Worm (Caenorhabditis elegans) whole organism, L3 larva: ENCODE data around the gene ZK822.1.

ENCODE experiments used
- R02D3.7 ChIP-seq: fragments of 150-350 bp; optimal IDR thresholded peaks from 2 replicates; lab custom pipeline; 2014; ENCODE audit warnings: missing biosample characterization, missing genetic modification characterization
- aly-2 ChIP-seq: fragments of 150-350 bp; optimal IDR thresholded peaks from 2 replicates; lab custom pipeline; 2014; ENCODE audit warnings: missing biosample characterization, missing genetic modification characterization
- ama-1 ChIP-seq: fragments of 150-350 bp; optimal IDR thresholded peaks from 2 replicates; lab custom pipeline; 2018
- ceh-16 ChIP-seq: sonication (generic microtip); optimal IDR thresholded peaks from 2 replicates; lab custom pipeline; 2017; ENCODE audit warnings: missing biosample characterization, missing genetic modification characterization
- ceh-28 ChIP-seq: fragments of 150-350 bp; optimal IDR thresholded peaks from 2 replicates; lab custom pipeline; 2014; ENCODE audit warnings: missing biosample characterization, missing genetic modification reagents, missing genetic modification characterization
- ceh-82 ChIP-seq: fragments of 150-350 bp; optimal IDR thresholded peaks from 2 replicates; lab custom pipeline; 2014; ENCODE audit warnings: missing biosample characterization, missing genetic modification characterization
- ceh-9 ChIP-seq: sonication (generic microtip); optimal IDR thresholded peaks from 2 replicates; lab custom pipeline; 2018; ENCODE audit warnings: missing biosample characterization, missing genetic modification characterization
- daf-12 ChIP-seq: fragments of 150-350 bp; optimal IDR thresholded peaks from 2 replicates; lab custom pipeline; 2014; ENCODE audit warnings: missing biosample characterization, missing genetic modification reagents, missing genetic modification characterization
- egl-27 ChIP-seq: sonication (generic microtip); optimal IDR thresholded peaks from 4 replicates; lab custom pipeline; 2017; ENCODE audit warnings: missing biosample characterization, missing genetic modification reagents, missing genetic modification characterization
- egl-5 ChIP-seq: fragments of 150-350 bp; optimal IDR thresholded peaks from 2 replicates; lab custom pipeline; 2017; ENCODE audit warnings: missing biosample characterization, missing genetic modification reagents, missing genetic modification characterization, inconsistent platforms
- elt-1 ChIP-seq: fragments of 150-350 bp; optimal IDR thresholded peaks from 2 replicates; lab custom pipeline; 2014; ENCODE audit warnings: missing biosample characterization, missing genetic modification characterization
- elt-2 ChIP-seq: sonication (generic microtip); optimal IDR thresholded peaks from 2 replicates; lab custom pipeline; 2016; ENCODE audit warnings: missing genetic modification reagents, mild to moderate bottlenecking, missing genetic modification characterization, missing compliant biosample characterization
- elt-3 ChIP-seq, 3 experiments: fragments of 150-350 bp in 1 of 3; sonication (generic microtip) in 2 of 3; optimal IDR thresholded peaks; 2 replicates in 2 of 3; 4 replicates in 1 of 3; lab custom pipeline; 2014 to 2017; ENCODE audit warnings: missing biosample characterization in 3 of 3, missing genetic modification characterization in 3 of 3
- eor-1 ChIP-seq, 2 experiments: fragments of 150-350 bp; optimal IDR thresholded peaks; 2 replicates each; lab custom pipeline; 2014 to 2018; ENCODE audit warnings: missing biosample characterization in 2 of 2, missing genetic modification characterization in 2 of 2
- fkh-10 ChIP-seq: sonication (generic microtip); optimal IDR thresholded peaks from 2 replicates; lab custom pipeline; 2017; ENCODE audit warnings: missing biosample characterization, missing genetic modification reagents, missing genetic modification characterization
- fkh-2 ChIP-seq: fragments of 150-350 bp; optimal IDR thresholded peaks from 2 replicates; lab custom pipeline; 2014; ENCODE audit warnings: missing biosample characterization, missing genetic modification reagents, missing genetic modification characterization
- fos-1 ChIP-seq: fragments of 150-350 bp; optimal IDR thresholded peaks from 2 replicates; lab custom pipeline; 2014; ENCODE audit warnings: missing biosample characterization, missing genetic modification characterization
- hmg-11 ChIP-seq: sonication (generic microtip); optimal IDR thresholded peaks from 2 replicates; lab custom pipeline; 2016; ENCODE audit warnings: missing genetic modification characterization, missing compliant biosample characterization
- lin-15B ChIP-seq: fragments of 150-350 bp; optimal IDR thresholded peaks from 2 replicates; lab custom pipeline; 2014; ENCODE audit warnings: missing biosample characterization, missing genetic modification characterization
- lin-39 ChIP-seq: fragments of 150-350 bp; optimal IDR thresholded peaks from 2 replicates; lab custom pipeline; 2018; ENCODE audit warnings: missing biosample characterization, missing genetic modification reagents, missing genetic modification characterization
- lsy-12 ChIP-seq: sonication (generic microtip); optimal IDR thresholded peaks from 2 replicates; lab custom pipeline; 2016; ENCODE audit warnings: mild to moderate bottlenecking, missing genetic modification characterization, missing compliant biosample characterization
- mml-1 ChIP-seq: fragments of 150-350 bp; sonication (generic microtip); optimal IDR thresholded peaks from 3 replicates; lab custom pipeline; 2014; ENCODE audit warnings: missing biosample characterization, missing genetic modification characterization
- nfya-1 ChIP-seq: sonication (generic microtip); optimal IDR thresholded peaks from 2 replicates; lab custom pipeline; 2017; ENCODE audit warnings: missing genetic modification characterization, mild to moderate bottlenecking, missing compliant biosample characterization, antibody characterized with exemption, moderate library complexity; ENCODE audit not compliant: insufficient read depth
- nhr-11 ChIP-seq: fragments of 150-350 bp; optimal IDR thresholded peaks from 2 replicates; lab custom pipeline; 2014; ENCODE audit warnings: missing biosample characterization, missing genetic modification characterization
- nhr-12 ChIP-seq: fragments of 150-350 bp; optimal IDR thresholded peaks from 2 replicates; lab custom pipeline; 2014; ENCODE audit warnings: missing biosample characterization, missing genetic modification characterization
- nhr-23 ChIP-seq: fragments of 150-350 bp; optimal IDR thresholded peaks from 2 replicates; lab custom pipeline; 2014; ENCODE audit warnings: missing biosample characterization, missing genetic modification reagents, missing genetic modification characterization
- nhr-237 ChIP-seq: fragments of 150-350 bp; optimal IDR thresholded peaks from 2 replicates; lab custom pipeline; 2014; ENCODE audit warnings: missing biosample characterization, missing genetic modification characterization
- nhr-25 ChIP-seq: sonication (generic microtip); optimal IDR thresholded peaks from 2 replicates; lab custom pipeline; 2017; ENCODE audit warnings: missing biosample characterization, missing genetic modification characterization
- nhr-28 ChIP-seq: fragments of 150-350 bp; optimal IDR thresholded peaks from 2 replicates; lab custom pipeline; 2014; ENCODE audit warnings: missing biosample characterization, missing genetic modification characterization
- nhr-43 ChIP-seq: sonication (generic microtip); optimal IDR thresholded peaks from 2 replicates; lab custom pipeline; 2016; ENCODE audit warnings: mild to moderate bottlenecking, missing genetic modification characterization, missing compliant biosample characterization; ENCODE audit not compliant: poor library complexity, severe bottlenecking
- nhr-67 ChIP-seq: fragments of 150-350 bp; optimal IDR thresholded peaks from 2 replicates; lab custom pipeline; 2014; ENCODE audit warnings: missing biosample characterization, missing genetic modification characterization
- nhr-76 ChIP-seq: fragments of 150-350 bp; sonication (generic microtip); optimal IDR thresholded peaks from 5 replicates; lab custom pipeline; 2014; ENCODE audit warnings: missing biosample characterization, missing genetic modification characterization
- pha-4 ChIP-seq: fragments of 150-350 bp; optimal IDR thresholded peaks from 2 replicates; lab custom pipeline; 2014; ENCODE audit warnings: missing biosample characterization, missing genetic modification reagents, missing genetic modification characterization
- pqm-1 ChIP-seq: fragments of 150-350 bp; optimal IDR thresholded peaks from 2 replicates; lab custom pipeline; 2017; ENCODE audit warnings: missing biosample characterization, missing genetic modification characterization, inconsistent platforms
- sea-2 ChIP-seq: fragments of 150-350 bp; sonication (generic microtip); optimal IDR thresholded peaks from 4 replicates; lab custom pipeline; 2014; ENCODE audit warnings: missing biosample characterization, missing genetic modification reagents, missing genetic modification characterization
- skn-1 ChIP-seq: fragments of 150-350 bp; optimal IDR thresholded peaks from 2 replicates; lab custom pipeline; 2014; ENCODE audit warnings: missing biosample characterization, missing genetic modification characterization
- snpc-4 ChIP-seq: fragments of 150-350 bp; optimal IDR thresholded peaks from 2 replicates; lab custom pipeline; 2014; ENCODE audit warnings: missing biosample characterization, missing genetic modification characterization
- tbx-2 ChIP-seq: sonication (generic microtip); optimal IDR thresholded peaks from 2 replicates; lab custom pipeline; 2016; ENCODE audit warnings: mild to moderate bottlenecking, missing genetic modification characterization, missing compliant biosample characterization
- unc-39 ChIP-seq: sonication (generic microtip); optimal IDR thresholded peaks from 4 replicates; lab custom pipeline; 2017; ENCODE audit warnings: missing biosample characterization, missing genetic modification characterization
- unc-62 ChIP-seq: fragments of 150-350 bp; sonication (generic microtip); optimal IDR thresholded peaks from 4 replicates; lab custom pipeline; 2014; ENCODE audit warnings: missing biosample characterization, missing genetic modification reagents, missing genetic modification characterization
- zag-1 ChIP-seq: fragments of 150-350 bp; optimal IDR thresholded peaks from 2 replicates; lab custom pipeline; 2014; ENCODE audit warnings: missing biosample characterization, missing genetic modification characterization
- ztf-11 ChIP-seq: fragments of 150-350 bp; optimal IDR thresholded peaks from 2 replicates; lab custom pipeline; 2014; ENCODE audit warnings: missing biosample characterization, missing genetic modification characterization
- ztf-4 ChIP-seq: fragments of 150-350 bp; optimal IDR thresholded peaks from 2 replicates; lab custom pipeline; 2014; ENCODE audit warnings: missing biosample characterization, missing genetic modification characterization

Gene ZK822.1

DNA sequence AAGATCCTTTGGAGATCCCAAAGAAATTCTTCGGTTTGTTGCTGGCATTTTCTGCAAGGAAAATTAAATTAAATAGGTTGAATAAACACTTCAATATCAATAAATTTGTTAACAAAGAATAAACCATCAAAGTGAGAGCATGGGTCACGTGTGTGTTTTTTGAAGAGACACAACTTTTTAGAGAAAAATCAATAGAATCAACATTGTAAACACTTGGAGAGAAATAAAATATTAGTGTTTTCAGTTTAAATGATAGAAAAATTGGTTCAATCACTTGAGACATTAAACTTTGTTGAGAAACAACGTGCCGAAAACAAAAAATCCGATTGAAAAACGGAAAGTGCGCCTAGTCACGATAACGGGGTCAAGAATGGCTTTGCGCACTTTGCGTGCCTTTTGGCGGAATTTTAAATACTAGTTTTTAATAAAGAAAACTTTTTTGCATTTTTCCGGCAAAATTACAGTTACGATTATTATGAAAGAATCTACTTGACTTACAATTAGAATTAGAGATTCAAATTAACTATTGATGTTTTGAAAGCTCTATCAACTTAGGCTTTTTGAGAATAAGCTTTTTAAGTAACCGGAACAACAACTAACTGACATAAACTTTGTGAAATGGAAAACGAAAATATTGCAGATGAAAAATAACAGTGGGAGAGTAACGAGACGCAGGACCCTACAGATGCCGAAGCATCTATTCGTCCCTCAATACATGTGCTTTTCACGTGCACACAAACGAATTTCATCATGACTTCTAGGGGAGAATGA is 39.7 kb upstream of the ZK822.1 start, which contains the start of gene ZK829.7 (continued):
- no peak for TF ChIP-seq fos-1 (tag; lab: Kevin White, UChicago)
- TF ChIP-seq sea-2 (GFP tag; lab: Kevin White, UChicago) = no peak
- no peak for TF ChIP-seq egl-5 (tag; lab: Kevin White, UChicago)
- no peak for TF ChIP-seq fkh-2 (tag; lab: Kevin White, UChicago)

DNA sequence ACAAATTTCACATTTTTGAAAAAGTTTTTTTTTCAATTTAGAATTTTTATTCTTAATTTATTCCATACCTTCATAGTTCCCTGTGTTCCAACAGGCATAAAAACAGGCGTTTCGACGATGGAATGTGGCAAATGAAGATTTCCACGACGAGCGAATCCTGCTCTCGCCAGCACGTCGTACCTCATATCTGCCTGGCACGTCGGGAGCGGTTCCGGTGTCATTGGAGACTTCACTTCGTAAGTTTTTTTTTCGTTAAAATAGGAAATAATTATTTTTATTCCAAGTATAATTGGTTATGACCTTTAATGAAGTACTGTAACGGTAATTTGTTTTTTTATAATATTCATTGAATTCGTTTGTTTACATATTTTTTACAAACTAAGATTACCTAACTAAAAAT is 37.6 kb upstream of the ZK822.1 start, which contains the start of gene tgt-1:
Gene tgt-1 (minus strand): TSS at position 232 of the 400 bp plus-strand sequence.
- no peak for TF ChIP-seq ceh-82 (tag; lab: Kevin White, UChicago)
- no peak for TF ChIP-seq zag-1 (tag; lab: Kevin White, UChicago)
- TF ChIP-seq elt-3 (tag; optimal IDR thresholded peaks at IDR 0.05; lab: Kevin White, UChicago) = no peak
- TF ChIP-seq fkh-10 (GFP tag; lab: Kevin White, UChicago) = no peak
- no peak for TF ChIP-seq pqm-1
- no peak for TF ChIP-seq ztf-11 (tag; lab: Kevin White, UChicago)

DNA sequence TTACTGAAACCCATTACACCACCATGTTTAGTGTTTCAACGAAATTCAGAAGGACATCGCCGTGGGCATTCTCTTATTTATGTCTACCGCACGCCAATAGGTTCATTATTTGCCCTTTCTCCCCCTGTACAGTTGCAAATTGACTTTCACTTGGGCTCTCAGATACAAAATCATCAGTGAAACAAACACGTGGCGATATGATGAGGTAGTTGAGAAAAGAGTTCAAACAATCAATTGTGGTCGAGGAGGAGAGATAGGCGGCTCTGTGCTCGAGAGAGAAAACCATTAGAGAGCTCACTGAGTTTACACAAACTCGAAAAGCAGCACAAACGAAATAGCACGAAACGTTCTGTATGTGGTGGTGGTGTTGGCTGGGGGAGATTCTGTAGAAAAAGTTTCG is 35.1 kb upstream of the ZK822.1 start:
- no peak for TF ChIP-seq nhr-23 (tag; lab: Kevin White, UChicago)
- peak; percentile 79 for TF ChIP-seq pha-4 (tag; lab: Kevin White, UChicago)
- peak; percentile 19 for TF ChIP-seq lin-39 (tag; lab: Kevin White, UChicago)
- TF ChIP-seq ceh-82 (tag; lab: Kevin White, UChicago) = no peak
- TF ChIP-seq nfya-1 (tag; lab: Kevin White, UChicago) = peak; percentile 15
- no peak for TF ChIP-seq R02D3.7 (tag; lab: Kevin White, UChicago)
- TF ChIP-seq nhr-11 (tag; lab: Kevin White, UChicago) = no peak
- TF ChIP-seq nhr-67 = no peak
- TF ChIP-seq hmg-11 (tag; lab: Kevin White, UChicago) = no peak
- TF ChIP-seq elt-3 (tag; optimal IDR thresholded peaks at IDR 0.05; lab: Kevin White, UChicago) = no peak
- TF ChIP-seq elt-2 = no peak
- no peak for TF ChIP-seq fos-1 (tag; lab: Kevin White, UChicago)
- no peak for TF ChIP-seq tbx-2 (tag; lab: Kevin White, UChicago)
- no peak for TF ChIP-seq daf-12 (tag; lab: Kevin White, UChicago)

DNA sequence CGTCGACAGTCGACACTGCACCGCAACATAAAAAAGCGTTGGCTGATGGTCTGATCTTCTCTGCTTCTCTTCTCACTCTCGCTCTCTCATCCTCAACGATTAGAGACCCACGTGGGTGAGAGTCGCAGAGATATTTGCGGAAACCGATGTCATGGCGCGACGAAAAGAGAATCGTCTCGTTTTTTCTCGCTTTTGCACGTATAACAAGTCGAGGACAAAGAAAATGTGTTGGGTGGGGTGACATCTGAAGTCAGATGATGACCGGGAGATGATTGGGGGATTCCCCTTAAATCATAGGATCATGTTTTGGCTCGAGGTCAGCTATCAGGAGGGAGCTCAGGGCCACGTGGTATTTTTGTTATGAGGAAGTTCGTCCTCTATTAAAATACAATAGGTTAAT is 34.5 kb upstream of the ZK822.1 start:
- no peak for TF ChIP-seq ztf-4
- no peak for TF ChIP-seq fkh-10 (GFP tag; lab: Kevin White, UChicago)
- TF ChIP-seq ztf-11 (tag; lab: Kevin White, UChicago) = no peak
- TF ChIP-seq ceh-82 (tag; lab: Kevin White, UChicago) = no peak
- peak; percentile 98 for TF ChIP-seq nhr-43 (tag; lab: Kevin White, UChicago)
- TF ChIP-seq nhr-28 = peak; percentile 57
- TF ChIP-seq eor-1 (tag; optimal IDR thresholded peaks at IDR 0.05; lab: Kevin White, UChicago) = no peak
- peak; percentile 81 for TF ChIP-seq lsy-12 (tag; lab: Kevin White, UChicago)
- peak; percentile 57 for TF ChIP-seq tbx-2 (tag; lab: Kevin White, UChicago)
- TF ChIP-seq nhr-76 (tag; lab: Kevin White, UChicago) = no peak
- peak; percentile 89 for TF ChIP-seq elt-2
- TF ChIP-seq unc-62 = peak; percentile 81
- peak; percentile 62 for TF ChIP-seq pqm-1
- TF ChIP-seq daf-12 (tag; lab: Kevin White, UChicago) = no peak
- peak; percentile 40 for TF ChIP-seq mml-1 (tag; lab: Kevin White, UChicago)
- TF ChIP-seq nhr-237 (tag; lab: Kevin White, UChicago) = no peak
- TF ChIP-seq R02D3.7 (tag; lab: Kevin White, UChicago) = peak; percentile 27
- TF ChIP-seq unc-39 (tag; lab: Kevin White, UChicago) = no peak
- no peak for TF ChIP-seq hmg-11 (tag; lab: Kevin White, UChicago)
- TF ChIP-seq aly-2 (tag; lab: Kevin White, UChicago) = no peak
- peak; percentile 99 for TF ChIP-seq nhr-25
- TF ChIP-seq nfya-1 (tag; lab: Kevin White, UChicago) = peak; percentile 78
- TF ChIP-seq nhr-11 (tag; lab: Kevin White, UChicago) = no peak
- no peak for TF ChIP-seq ceh-9 (tag; lab: Kevin White, UChicago)
- no peak for TF ChIP-seq egl-5 (tag; lab: Kevin White, UChicago)
- TF ChIP-seq pha-4 (tag; lab: Kevin White, UChicago) = peak; percentile 91
- no peak for TF ChIP-seq skn-1 (tag; lab: Kevin White, UChicago)
- no peak for TF ChIP-seq ceh-16
- peak; percentile 68 for TF ChIP-seq egl-27 (tag; lab: Kevin White, UChicago)
- peak; percentile 60 for TF ChIP-seq elt-1
- TF ChIP-seq snpc-4 (tag; lab: Kevin White, UChicago) = peak; percentile 39
- peak; percentile 37 for TF ChIP-seq lin-15B (tag; lab: Kevin White, UChicago)
- no peak for TF ChIP-seq zag-1 (tag; lab: Kevin White, UChicago)
- no peak for TF ChIP-seq nhr-12 (tag; lab: Kevin White, UChicago)
- TF ChIP-seq ama-1 (lab: Kevin White, UChicago) = no peak
- TF ChIP-seq lin-39 (tag; lab: Kevin White, UChicago) = no peak
- no peak for TF ChIP-seq fkh-2 (tag; lab: Kevin White, UChicago)
- peak; percentile 49 for TF ChIP-seq ceh-28 (tag; lab: Kevin White, UChicago)
- peak; percentile 3 for TF ChIP-seq fos-1 (tag; lab: Kevin White, UChicago)
- TF ChIP-seq nhr-67 = no peak
